1 fruit fly cellular context compared by ENCODE assay signal in genomic region chr3L:17531397-17531796, dm6.
TF ChIP-seq lines count a peak whose summit lies in the region.

No protein-coding gene starts in this region.

TF ChIP-seq in whole organism, embryonic, 481 proteins besides CTCF, POLR2A, EP300 and RAD21 (continued from another document and continues in another):
- TF ChIP-seq Hmr (GFP tag; optimal IDR thresholded peaks at IDR 0.05; lab: Kevin White, UChicago) (peak; percentile 5), otp (GFP tag; IDR thresholded peaks at IDR 0.05; lab: Robert Waterston, UW) (no peak), dm (GFP tag; optimal IDR thresholded peaks at IDR 0.05; lab: Kevin White, UChicago) (no peak), nom (GFP tag; optimal IDR thresholded peaks at IDR 0.05; lab: Kevin White, UChicago) (no peak), ato (GFP tag; IDR thresholded peaks at IDR 0.05; lab: Robert Waterston, UW; ENCODE audit: partially characterized antibody) (no peak), her (GFP tag; optimal IDR thresholded peaks at IDR 0.05; lab: Kevin White, UChicago) (no peak), seq (GFP tag; IDR thresholded peaks at IDR 0.05; lab: Robert Waterston, UW) (no peak), CG4360 (GFP tag; IDR thresholded peaks at IDR 0.05; lab: Robert Waterston, UW) (no peak), CG12744 (GFP tag; optimal IDR thresholded peaks at IDR 0.05; lab: Kevin White, UChicago) (no peak), salm (tag; optimal IDR thresholded peaks at IDR 0.05; lab: Kevin White, UChicago) (peak; percentile 6), CG13775 (GFP tag; optimal IDR thresholded peaks at IDR 0.05; lab: Kevin White, UChicago) (no peak), HmgZ (tag; optimal IDR thresholded peaks at IDR 0.05; lab: Kevin White, UChicago) (peak; percentile 45), CG17568 (GFP tag; optimal IDR thresholded peaks at IDR 0.05; lab: Kevin White, UChicago) (peak; percentile 1), Oaz (GFP tag; IDR thresholded peaks at IDR 0.05; lab: Robert Waterston, UW) (no peak), Ada2b (GFP tag; IDR thresholded peaks at IDR 0.05; lab: Robert Waterston, UW) (no peak), unc-4 (GFP tag; IDR thresholded peaks at IDR 0.05; lab: Robert Waterston, UW; ENCODE audit: partially characterized antibody) (no peak), CG9876 (GFP tag; optimal IDR thresholded peaks at IDR 0.05; lab: Kevin White, UChicago) (no peak), Doc2 (GFP tag; IDR thresholded peaks at IDR 0.05; lab: Robert Waterston, UW) (no peak), CG3281 (GFP tag; optimal IDR thresholded peaks at IDR 0.05; lab: Kevin White, UChicago) (no peak), Taf1 (GFP tag; IDR thresholded peaks at IDR 0.05; lab: Robert Waterston, UW) (no peak), jing (GFP tag; optimal IDR thresholded peaks at IDR 0.05; lab: Kevin White, UChicago) (no peak), yki (optimal IDR thresholded peaks at IDR 0.05; lab: Kevin White, UChicago) (no peak), CG17385 (GFP tag; optimal IDR thresholded peaks at IDR 0.05; lab: Kevin White, UChicago) (peak; percentile 15), CG9932 (GFP tag; IDR thresholded peaks at IDR 0.05; lab: Robert Waterston, UW) (no peak), rib (GFP tag; IDR thresholded peaks at IDR 0.05; lab: Robert Waterston, UW) (no peak), nau (GFP tag; optimal IDR thresholded peaks at IDR 0.05; lab: Kevin White, UChicago) (no peak), sens (GFP tag; lab: Kevin White, UChicago) (peak; percentile 44), Meics (GFP tag; optimal IDR thresholded peaks at IDR 0.05; lab: Kevin White, UChicago) (peak; percentile 2), z (GFP tag; IDR thresholded peaks at IDR 0.05; lab: Robert Waterston, UW) (no peak), Antp (GFP tag; optimal IDR thresholded peaks at IDR 0.05; lab: Kevin White, UChicago) (no peak), vnd (GFP tag; IDR thresholded peaks at IDR 0.05; lab: Robert Waterston, UW; ENCODE audit: partially characterized antibody) (no peak), CG7839 (tag; optimal IDR thresholded peaks at IDR 0.05; lab: Kevin White, UChicago) (no peak), mld (GFP tag; IDR thresholded peaks at IDR 0.05; lab: Robert Waterston, UW; ENCODE audit: partially characterized antibody) (no peak), CG4617 (GFP tag; optimal IDR thresholded peaks at IDR 0.05; lab: Kevin White, UChicago; ENCODE audit: borderline replicate concordance) (no peak), CG4820 (GFP tag; optimal IDR thresholded peaks at IDR 0.05; lab: Kevin White, UChicago) (no peak), esg (GFP tag; conservative IDR thresholded peaks at IDR 0.05; lab: Robert Waterston, UW) (no peak), chn (GFP tag; optimal IDR thresholded peaks at IDR 0.05; lab: Kevin White, UChicago) (no peak), wek (GFP tag; optimal IDR thresholded peaks at IDR 0.05; lab: Kevin White, UChicago) (peak; percentile 32), nmo (GFP tag; optimal IDR thresholded peaks at IDR 0.05; lab: Kevin White, UChicago) (no peak), fu2 (GFP tag; optimal IDR thresholded peaks at IDR 0.05; lab: Kevin White, UChicago) (no peak), ab (GFP tag; optimal IDR thresholded peaks at IDR 0.05; lab: Kevin White, UChicago) (no peak), Xrp1 (GFP tag; IDR thresholded peaks at IDR 0.05; lab: Robert Waterston, UW) (no peak), CG2889 (GFP tag; IDR thresholded peaks at IDR 0.05; lab: Robert Waterston, UW) (no peak), Mrtf (GFP tag; IDR thresholded peaks at IDR 0.05; lab: Robert Waterston, UW) (no peak), tin (GFP tag; optimal IDR thresholded peaks at IDR 0.05; lab: Kevin White, UChicago) (no peak), luna (GFP tag; optimal IDR thresholded peaks at IDR 0.05; lab: Kevin White, UChicago) (no peak), CG13424 (tag; optimal IDR thresholded peaks at IDR 0.05; lab: Kevin White, UChicago) (peak; percentile 28), h (optimal IDR thresholded peaks at IDR 0.05; lab: Kevin White, UChicago) (no peak), jigr1 (GFP tag; IDR thresholded peaks at IDR 0.05; lab: Robert Waterston, UW) (no peak), lab (GFP tag; optimal IDR thresholded peaks at IDR 0.05; lab: Kevin White, UChicago) (peak; percentile 27), oc (tag; optimal IDR thresholded peaks at IDR 0.05; lab: Kevin White, UChicago) (no peak), exex (tag; optimal IDR thresholded peaks at IDR 0.05; lab: Kevin White, UChicago) (peak; percentile 96), Dbx (GFP tag; IDR thresholded peaks at IDR 0.05; lab: Robert Waterston, UW) (no peak), prd (optimal IDR thresholded peaks at IDR 0.05; lab: Kevin White, UChicago) (no peak), prd (GFP tag; IDR thresholded peaks at IDR 0.05; lab: Robert Waterston, UW) (no peak), grn (GFP tag; optimal IDR thresholded peaks at IDR 0.05; lab: Kevin White, UChicago) (peak; percentile 95), CG12071 (GFP tag; optimal IDR thresholded peaks at IDR 0.05; lab: Kevin White, UChicago) (peak; percentile 50), Gsc (GFP tag; IDR thresholded peaks at IDR 0.05; lab: Robert Waterston, UW) (no peak), CG34224 (GFP tag; IDR thresholded peaks at IDR 0.05; lab: Robert Waterston, UW; ENCODE audit: partially characterized antibody) (no peak), fru (optimal IDR thresholded peaks at IDR 0.05; lab: Kevin White, UChicago) (no peak), pho (GFP tag; optimal IDR thresholded peaks at IDR 0.05; lab: Kevin White, UChicago) (no peak), CG11398 (GFP tag; optimal IDR thresholded peaks at IDR 0.05; lab: Kevin White, UChicago) (no peak), CG12299 (tag; optimal IDR thresholded peaks at IDR 0.05; lab: Kevin White, UChicago) (no peak), CG31388 (GFP tag; optimal IDR thresholded peaks at IDR 0.05; lab: Kevin White, UChicago) (no peak), chif (GFP tag; optimal IDR thresholded peaks at IDR 0.05; lab: Kevin White, UChicago) (no peak), klu (GFP tag; IDR thresholded peaks at IDR 0.05; lab: Robert Waterston, UW) (no peak), CG10431 (GFP tag; optimal IDR thresholded peaks at IDR 0.05; lab: Kevin White, UChicago) (peak; percentile 88), ATbp (GFP tag; optimal IDR thresholded peaks at IDR 0.05; lab: Kevin White, UChicago) (no peak), CG9437 (GFP tag; optimal IDR thresholded peaks at IDR 0.05; lab: Kevin White, UChicago) (no peak), CG7271 (tag; optimal IDR thresholded peaks at IDR 0.05; lab: Kevin White, UChicago) (no peak), sc (optimal IDR thresholded peaks at IDR 0.05; lab: Kevin White, UChicago) (no peak), sc (GFP tag; optimal IDR thresholded peaks at IDR 0.05; lab: Kevin White, UChicago) (no peak), gro (GFP tag; optimal IDR thresholded peaks at IDR 0.05; lab: Kevin White, UChicago) (no peak), Chrac-16 (GFP tag; optimal IDR thresholded peaks at IDR 0.05; lab: Kevin White, UChicago) (no peak), gcm (GFP tag; optimal IDR thresholded peaks at IDR 0.05; lab: Kevin White, UChicago) (no peak), btn (GFP tag; optimal IDR thresholded peaks at IDR 0.05; lab: Kevin White, UChicago) (no peak), Poxn (GFP tag; IDR thresholded peaks at IDR 0.05; lab: Robert Waterston, UW) (no peak), Oli (tag; optimal IDR thresholded peaks at IDR 0.05; lab: Kevin White, UChicago) (no peak), bbx (GFP tag; IDR thresholded peaks at IDR 0.05; lab: Robert Waterston, UW; ENCODE audit: partially characterized antibody) (no peak), CG15073 (GFP tag; optimal IDR thresholded peaks at IDR 0.05; lab: Kevin White, UChicago) (no peak), en (GFP tag; optimal IDR thresholded peaks at IDR 0.05; lab: Kevin White, UChicago) (no peak), tio (GFP tag; optimal IDR thresholded peaks at IDR 0.05; lab: Kevin White, UChicago) (no peak), CG10979 (tag; optimal IDR thresholded peaks at IDR 0.05; lab: Kevin White, UChicago) (no peak), Fer1 (GFP tag; optimal IDR thresholded peaks at IDR 0.05; lab: Kevin White, UChicago) (peak; percentile 25), CG2129 (GFP tag; IDR thresholded peaks at IDR 0.05; lab: Robert Waterston, UW; ENCODE audit: partially characterized antibody) (no peak), CkIIα-i1 (GFP tag; IDR thresholded peaks at IDR 0.05; lab: Robert Waterston, UW) (no peak), Adf1 (GFP tag; IDR thresholded peaks at IDR 0.05; lab: Robert Waterston, UW) (no peak), ap (GFP tag; IDR thresholded peaks at IDR 0.05; lab: Robert Waterston, UW) (no peak), CG9817 (tag; optimal IDR thresholded peaks at IDR 0.05; lab: Kevin White, UChicago) (no peak), HLHmδ (GFP tag; optimal IDR thresholded peaks at IDR 0.05; lab: Kevin White, UChicago) (peak; percentile 26), CG7987 (GFP tag; optimal IDR thresholded peaks at IDR 0.05; lab: Kevin White, UChicago) (peak; percentile 64), CrebB (tag; optimal IDR thresholded peaks at IDR 0.05; lab: Kevin White, UChicago) (peak; percentile 40), gsb-n (tag; optimal IDR thresholded peaks at IDR 0.05; lab: Kevin White, UChicago) (no peak), kay (GFP tag; optimal IDR thresholded peaks at IDR 0.05; lab: Kevin White, UChicago) (no peak), schlank (tag; optimal IDR thresholded peaks at IDR 0.05; lab: Kevin White, UChicago) (no peak), Hey (tag; optimal IDR thresholded peaks at IDR 0.05; lab: Kevin White, UChicago) (peak; percentile 74), pum (GFP tag; optimal IDR thresholded peaks at IDR 0.05; lab: Kevin White, UChicago) (no peak), B-H2 (GFP tag; optimal IDR thresholded peaks at IDR 0.05; lab: Kevin White, UChicago) (peak; percentile 33), ssp (GFP tag; IDR thresholded peaks at IDR 0.05; lab: Robert Waterston, UW) (no peak), ERR (GFP tag; optimal IDR thresholded peaks at IDR 0.05; lab: Kevin White, UChicago) (no peak), Myb (GFP tag; optimal IDR thresholded peaks at IDR 0.05; lab: Kevin White, UChicago) (no peak), CG15011 (GFP tag; optimal IDR thresholded peaks at IDR 0.05; lab: Kevin White, UChicago) (no peak), br (optimal IDR thresholded peaks at IDR 0.05; lab: Kevin White, UChicago) (no peak), CG15514 (GFP tag; optimal IDR thresholded peaks at IDR 0.05; lab: Kevin White, UChicago) (peak; percentile 34), Doc3 (GFP tag; IDR thresholded peaks at IDR 0.05; lab: Robert Waterston, UW; ENCODE audit: partially characterized antibody) (no peak), aop (GFP tag; IDR thresholded peaks at IDR 0.05; lab: Robert Waterston, UW) (no peak), Dp (GFP tag; optimal IDR thresholded peaks at IDR 0.05; lab: Kevin White, UChicago) (no peak), CG5245 (GFP tag; optimal IDR thresholded peaks at IDR 0.05; lab: Kevin White, UChicago) (no peak), CG11504 (tag; optimal IDR thresholded peaks at IDR 0.05; lab: Kevin White, UChicago) (no peak), pan (optimal IDR thresholded peaks at IDR 0.05; lab: Kevin White, UChicago) (no peak), pan (GFP tag; optimal IDR thresholded peaks at IDR 0.05 in 1 of 2, IDR thresholded peaks at IDR 0.05 in 1 of 2) (no peak), CG12659 (GFP tag; optimal IDR thresholded peaks at IDR 0.05; lab: Kevin White, UChicago) (peak; percentile 3), pita (GFP tag; optimal IDR thresholded peaks at IDR 0.05; lab: Kevin White, UChicago) (no peak), CG17359 (tag; optimal IDR thresholded peaks at IDR 0.05; lab: Kevin White, UChicago) (no peak), CG10654 (GFP tag; optimal IDR thresholded peaks at IDR 0.05; lab: Kevin White, UChicago) (no peak), Kr (GFP tag; optimal IDR thresholded peaks at IDR 0.05; lab: Kevin White, UChicago) (no peak), Rfx (GFP tag; IDR thresholded peaks at IDR 0.05; lab: Robert Waterston, UW) (no peak), Sry-β (GFP tag; optimal IDR thresholded peaks at IDR 0.05; lab: Kevin White, UChicago) (no peak), Stat92E (GFP tag; optimal IDR thresholded peaks at IDR 0.05; lab: Kevin White, UChicago) (no peak), CG3995 (GFP tag; optimal IDR thresholded peaks at IDR 0.05; lab: Kevin White, UChicago) (no peak), CG8765 (GFP tag; IDR thresholded peaks at IDR 0.05; lab: Robert Waterston, UW) (no peak), NC2β (GFP tag; optimal IDR thresholded peaks at IDR 0.05; lab: Kevin White, UChicago) (no peak), CG13123 (GFP tag; optimal IDR thresholded peaks at IDR 0.05; lab: Kevin White, UChicago) (no peak), CG1832 (GFP tag; optimal IDR thresholded peaks at IDR 0.05; lab: Kevin White, UChicago) (no peak), CG15696 (tag; optimal IDR thresholded peaks at IDR 0.05; lab: Kevin White, UChicago) (no peak), CG10543 (GFP tag; optimal IDR thresholded peaks at IDR 0.05; lab: Kevin White, UChicago) (peak; percentile 63), cwo (GFP tag; optimal IDR thresholded peaks at IDR 0.05; lab: Kevin White, UChicago) (no peak), CG2875 (GFP tag; optimal IDR thresholded peaks at IDR 0.05; lab: Kevin White, UChicago) (no peak), hb (GFP tag; IDR thresholded peaks at IDR 0.05; lab: Robert Waterston, UW; ENCODE audit: partially characterized antibody) (no peak), p53 (GFP tag; optimal IDR thresholded peaks at IDR 0.05; lab: Kevin White, UChicago) (no peak), zen2 (GFP tag; IDR thresholded peaks at IDR 0.05; lab: Robert Waterston, UW; ENCODE audit: partially characterized antibody) (no peak), disco-r (GFP tag; optimal IDR thresholded peaks at IDR 0.05; lab: Kevin White, UChicago) (no peak), GATAe (GFP tag; conservative IDR thresholded peaks at IDR 0.05; lab: Robert Waterston, UW) (peak; percentile 80), onecut (GFP tag; IDR thresholded peaks at IDR 0.05; lab: Robert Waterston, UW) (no peak), sug (tag; optimal IDR thresholded peaks at IDR 0.05; lab: Kevin White, UChicago) (peak; percentile 84), crc (GFP tag; optimal IDR thresholded peaks at IDR 0.05; lab: Kevin White, UChicago) (no peak), CG12104 (GFP tag; optimal IDR thresholded peaks at IDR 0.05; lab: Kevin White, UChicago) (no peak), Vsx1 (GFP tag; optimal IDR thresholded peaks at IDR 0.05; lab: Kevin White, UChicago) (no peak), CG10274 (GFP tag; optimal IDR thresholded peaks at IDR 0.05; lab: Kevin White, UChicago) (peak; percentile 81), CG14050 (GFP tag; IDR thresholded peaks at IDR 0.05; lab: Robert Waterston, UW) (no peak), so (GFP tag; IDR thresholded peaks at IDR 0.05; lab: Robert Waterston, UW) (no peak)
